Worm (Caenorhabditis elegans) whole organism, late embryonic: ENCODE data around the gene adss-1.

ENCODE experiments used
- K09A11.1 ChIP-seq: sonication (generic microtip); optimal IDR thresholded peaks from 2 replicates; lab custom pipeline; 2017; ENCODE audit warnings: antibody characterized with exemption, mild to moderate bottlenecking, missing genetic modification characterization, missing compliant biosample characterization; ENCODE audit not compliant: insufficient read depth
- Y22D7AL.16 ChIP-seq: sonication (generic microtip); optimal IDR thresholded peaks from 2 replicates; lab custom pipeline; 2016; ENCODE audit warnings: missing genetic modification characterization, missing compliant biosample characterization
- ama-1 ChIP-seq: fragments of 150-350 bp; optimal IDR thresholded peaks from 2 replicates; lab custom pipeline; 2014
- ceh-19 ChIP-seq: fragments of 200-800 bp; sonication (Bioruptor generic); optimal IDR thresholded peaks from 2 replicates; lab custom pipeline; 2018; ENCODE audit warnings: mild to moderate bottlenecking, missing genetic modification characterization, missing compliant biosample characterization
- ceh-34 ChIP-seq: sonication (generic microtip); optimal IDR thresholded peaks from 2 replicates; lab custom pipeline; 2016; ENCODE audit warnings: mild to moderate bottlenecking, missing genetic modification characterization, missing compliant biosample characterization
- che-1 ChIP-seq: sonication (generic microtip); optimal IDR thresholded peaks from 2 replicates; lab custom pipeline; 2016; ENCODE audit warnings: mild to moderate bottlenecking, missing genetic modification characterization, missing compliant biosample characterization
- dmd-4 ChIP-seq: sonication (generic microtip); optimal IDR thresholded peaks from 2 replicates; lab custom pipeline; 2016; ENCODE audit warnings: borderline replicate concordance, missing genetic modification characterization, missing compliant biosample characterization
- dve-1 ChIP-seq: sonication (generic microtip); optimal IDR thresholded peaks from 2 replicates; lab custom pipeline; 2017; ENCODE audit warnings: antibody characterized with exemption, mild to moderate bottlenecking, missing genetic modification characterization, missing compliant biosample characterization
- elt-2 ChIP-seq: sonication (generic microtip); optimal IDR thresholded peaks from 2 replicates; lab custom pipeline; 2016; ENCODE audit warnings: missing genetic modification reagents, missing genetic modification characterization, missing compliant biosample characterization
- hlh-13 ChIP-seq: fragments of 200-800 bp; sonication (Bioruptor generic); optimal IDR thresholded peaks from 2 replicates; lab custom pipeline; 2018; ENCODE audit warnings: mild to moderate bottlenecking, missing genetic modification characterization, missing compliant biosample characterization
- hlh-30 ChIP-seq: sonication (generic microtip); optimal IDR thresholded peaks from 2 replicates; lab custom pipeline; 2017; ENCODE audit warnings: antibody characterized with exemption, missing genetic modification characterization, missing compliant biosample characterization; ENCODE audit not compliant: insufficient read depth
- hlh-6 ChIP-seq: sonication (generic microtip); optimal IDR thresholded peaks from 2 replicates; lab custom pipeline; 2016; ENCODE audit warnings: missing genotype, missing genetic modification characterization, missing compliant biosample characterization
- nhr-232 ChIP-seq: sonication (generic microtip); optimal IDR thresholded peaks from 2 replicates; lab custom pipeline; 2016; ENCODE audit warnings: missing genetic modification characterization, missing compliant biosample characterization
- pat-9 ChIP-seq: fragments of 200-800 bp; sonication (Bioruptor generic); optimal IDR thresholded peaks from 2 replicates; lab custom pipeline; 2018; ENCODE audit warnings: mild to moderate bottlenecking, missing genetic modification characterization, moderate library complexity, missing compliant biosample characterization
- unc-3 ChIP-seq, 2 experiments: fragments of 200-800 bp in 1 of 2; sonication (Bioruptor generic) in 1 of 2; sonication (generic microtip) in 1 of 2; conservative IDR thresholded peaks in 1 of 2; optimal IDR thresholded peaks in 1 of 2; 2 replicates each; pipeline versions ENCODE4 v1.3.6 to Lab custom; 2016 to 2022; ENCODE audit warnings: missing compliant biosample characterization in 2 of 2, missing genetic modification characterization in 2 of 2, missing genetic modification reagents in 1 of 2

adss-1 gene

ce11 chrV:4775140-4775539, 48.1 kb downstream of the adss-1 start:
- TF ChIP-seq hlh-13 (GFP tag; lab: Kevin White, UChicago): no peak
- TF ChIP-seq unc-3 (GFP tag; conservative IDR thresholded peaks at IDR 0.05; lab: Robert Waterston, UW): no peak
- TF ChIP-seq unc-3 (tag; optimal IDR thresholded peaks at IDR 0.05; lab: Kevin White, UChicago): no peak
- TF ChIP-seq Y22D7AL.16: no peak
- no peak for TF ChIP-seq ceh-19 (GFP tag; lab: Kevin White, UChicago)
- no peak for TF ChIP-seq nhr-232 (tag; lab: Kevin White, UChicago)
- TF ChIP-seq pat-9 (tag; lab: Kevin White, UChicago): no peak
- no peak for TF ChIP-seq che-1 (tag; lab: Kevin White, UChicago)
- no peak for TF ChIP-seq hlh-30
- TF ChIP-seq K09A11.1 (tag; lab: Kevin White, UChicago): no peak
- TF ChIP-seq dmd-4 (tag; lab: Kevin White, UChicago): no peak
- no peak for TF ChIP-seq hlh-6 (tag; lab: Kevin White, UChicago)

ce11 chrV:4770408-4770947, 52.7 kb downstream of the adss-1 start, which contains the start of gene elt-7:
TSS of gene elt-7 (plus strand) at chrV:4770670.
- TF ChIP-seq elt-2 (tag; lab: Kevin White, UChicago): peak; percentile 52
- TF ChIP-seq dve-1 (tag; lab: Kevin White, UChicago): no peak

ce11 chrV:4769633-4770032, 53.6 kb downstream of the adss-1 start, which contains the start of gene C18G1.9:
TSS of gene C18G1.9 (minus strand) at chrV:4769733.
- TF ChIP-seq ceh-34 (tag; lab: Kevin White, UChicago) (no peak), ama-1 (lab: Kevin White, UChicago) (no peak)
